Worm (Caenorhabditis elegans) whole organism, L1 larva: ENCODE results near the gene attf-2.

ENCODE experiments used
- dpl-1 ChIP-seq, 3 experiments: fragments of 150-350 bp in 2 of 3; sonication (generic microtip) in 1 of 3; optimal IDR thresholded peaks; 2 replicates each; lab custom pipeline; 2014 to 2017; ENCODE audit warnings: missing biosample characterization in 3 of 3, missing genetic modification characterization in 3 of 3, missing genetic modification reagents in 3 of 3
- elt-2 ChIP-seq: sonication (generic microtip); optimal IDR thresholded peaks from 2 replicates; lab custom pipeline; 2016; ENCODE audit warnings: missing genetic modification characterization, mild to moderate bottlenecking, inconsistent platforms, missing compliant biosample characterization, missing genetic modification reagents
- fkh-10 ChIP-seq: sonication (generic microtip); optimal IDR thresholded peaks from 2 replicates; lab custom pipeline; 2017; ENCODE audit warnings: missing biosample characterization, missing genetic modification reagents, missing genetic modification characterization
- hlh-4 ChIP-seq: sonication (generic microtip); optimal IDR thresholded peaks from 2 replicates; lab custom pipeline; 2016; ENCODE audit warnings: mild to moderate bottlenecking, missing genetic modification characterization, missing compliant biosample characterization
- mdl-1 ChIP-seq, 2 experiments: fragments of 150-350 bp; optimal IDR thresholded peaks; 2 replicates each; lab custom pipeline; 2014 to 2017; ENCODE audit warnings: missing biosample characterization in 2 of 2, missing genetic modification characterization in 2 of 2, inconsistent platforms in 1 of 2
- nhr-47 ChIP-seq: sonication (generic microtip); optimal IDR thresholded peaks from 2 replicates; lab custom pipeline; 2016; ENCODE audit warnings: mild to moderate bottlenecking, missing genetic modification characterization, moderate library complexity, missing compliant biosample characterization
- skn-1 ChIP-seq: fragments of 150-350 bp; optimal IDR thresholded peaks from 2 replicates; lab custom pipeline; 2014; ENCODE audit warnings: missing biosample characterization, missing genetic modification characterization
- snpc-4 ChIP-seq: fragments of 150-350 bp; optimal IDR thresholded peaks from 2 replicates; lab custom pipeline; 2014; ENCODE audit warnings: missing biosample characterization, missing genetic modification characterization
- unc-62 ChIP-seq: fragments of 150-350 bp; optimal IDR thresholded peaks from 2 replicates; lab custom pipeline; 2014; ENCODE audit warnings: missing biosample characterization, missing genetic modification reagents, missing genetic modification characterization

- no peak for TF ChIP-seq mdl-1 (tag; optimal IDR thresholded peaks at IDR 0.05; lab: Kevin White, UChicago)
- TF ChIP-seq nhr-47 (tag; lab: Kevin White, UChicago), result no peak
- no peak for TF ChIP-seq fkh-10 (GFP tag; lab: Kevin White, UChicago)
- TF ChIP-seq dpl-1 (GFP tag; optimal IDR thresholded peaks at IDR 0.05; lab: Kevin White, UChicago), result no peak
- no peak for TF ChIP-seq hlh-4 (tag; lab: Kevin White, UChicago)
- no peak for TF ChIP-seq unc-62 (GFP tag; lab: Kevin White, UChicago)
- no peak for TF ChIP-seq elt-2
- no peak for TF ChIP-seq snpc-4
- no peak for TF ChIP-seq skn-1 (tag; lab: Kevin White, UChicago)
These were observed 13.1 kb upstream of the attf-2 start for ce11 chrV:7209001-7209400.
